Worm (Caenorhabditis elegans): ENCODE measurements around the gene T13C5.6.

ce11 chrX:6251321-6251720 lies 43.8 kb upstream of the T13C5.6 start:
- TF ChIP-seq flt-1 (GFP tag; IDR thresholded peaks at IDR 0.05), result no peak
- TF ChIP-seq ztf-23 (GFP tag; IDR thresholded peaks at IDR 0.05), result no peak
- TF ChIP-seq ztf-29 (GFP tag; IDR thresholded peaks at IDR 0.05), result no peak
- no peak for TF ChIP-seq med-1 (GFP tag; optimal IDR thresholded peaks at IDR 0.05; ENCODE audit: insufficient read depth)

Data from whole organism, midembryonic.